Fruit fly (Drosophila melanogaster) whole organism, embryonic: ENCODE measurements around the gene Sumo.

Experiments used
- Adf1 ChIP-seq: fragments of 200-800 bp; sonication (Bioruptor generic); IDR thresholded peaks from 2 replicates; pipeline ENCODE4 v1.3.6; 2022; ENCODE audit warnings: missing biosample characterization, missing genetic modification characterization
- CG10274 ChIP-seq: fragments of 200-800 bp; sonication (Bioruptor generic); optimal IDR thresholded peaks from 3 replicates; lab custom pipeline; 2017; ENCODE audit warnings: missing biosample characterization, mild to moderate bottlenecking, missing genetic modification characterization
- CG10366 ChIP-seq: fragments of 200-800 bp; sonication (Bioruptor generic); IDR thresholded peaks from 2 replicates; pipeline ENCODE4 v1.3.6; 2022; ENCODE audit warnings: missing biosample characterization, missing genetic modification characterization
- CG10979 ChIP-seq: fragments of 200-800 bp; sonication (Bioruptor generic); optimal IDR thresholded peaks from 2 replicates; lab custom pipeline; 2018; ENCODE audit warnings: missing biosample characterization, mild to moderate bottlenecking, missing genetic modification characterization, moderate library complexity
- CG12659 ChIP-seq: fragments of 200-800 bp; sonication (Bioruptor generic); optimal IDR thresholded peaks from 3 replicates; lab custom pipeline; 2017; ENCODE audit warnings: mild to moderate bottlenecking, missing biosample characterization, missing genetic modification reagents, missing genetic modification characterization
- CG13624 ChIP-seq: fragments of 200-800 bp; sonication (Bioruptor generic); optimal IDR thresholded peaks from 2 replicates; lab custom pipeline; 2016; ENCODE audit warnings: missing biosample characterization, missing genetic modification characterization
- CG14050 ChIP-seq: fragments of 200-800 bp; sonication (Bioruptor generic); IDR thresholded peaks from 3 replicates; pipeline ENCODE4 v1.3.6; 2022; ENCODE audit warnings: missing biosample characterization, missing genetic modification characterization
- CG1603 ChIP-seq: fragments of 200-800 bp; sonication (Bioruptor generic); optimal IDR thresholded peaks from 2 replicates; lab custom pipeline; 2019; ENCODE audit warnings: missing biosample characterization, mild to moderate bottlenecking, missing genetic modification characterization, moderate library complexity
- CG17568 ChIP-seq: fragments of 200-800 bp; sonication (Bioruptor generic); optimal IDR thresholded peaks from 2 replicates; lab custom pipeline; 2018; ENCODE audit warnings: missing biosample characterization, mild to moderate bottlenecking, missing genetic modification characterization, moderate library complexity
- CG1832 ChIP-seq: fragments of 200-800 bp; sonication (Bioruptor generic); optimal IDR thresholded peaks from 2 replicates; lab custom pipeline; 2017; ENCODE audit warnings: missing biosample characterization, mild to moderate bottlenecking, missing genetic modification characterization, inconsistent platforms
- CG3065 ChIP-seq: fragments of 200-800 bp; sonication (Bioruptor generic); optimal IDR thresholded peaks from 2 replicates; lab custom pipeline; 2016; ENCODE audit warnings: missing biosample characterization, missing genetic modification characterization
- CG31365 ChIP-seq: fragments of 200-800 bp; sonication (Bioruptor generic); optimal IDR thresholded peaks from 2 replicates; lab custom pipeline; 2018; ENCODE audit warnings: missing biosample characterization, mild to moderate bottlenecking, missing genetic modification characterization
- CG33557 ChIP-seq: fragments of 200-800 bp; sonication (Bioruptor generic); optimal IDR thresholded peaks from 2 replicates; lab custom pipeline; 2019; ENCODE audit warnings: missing biosample characterization, mild to moderate bottlenecking, missing genetic modification characterization, moderate library complexity
- CG6254 ChIP-seq: fragments of 200-800 bp; sonication (Bioruptor generic); optimal IDR thresholded peaks from 3 replicates; lab custom pipeline; 2017; ENCODE audit warnings: mild to moderate bottlenecking, missing biosample characterization, missing genetic modification reagents, missing genetic modification characterization
- CG6654 ChIP-seq: fragments of 200-800 bp; sonication (Bioruptor generic); optimal IDR thresholded peaks from 2 replicates; lab custom pipeline; 2017; ENCODE audit warnings: missing biosample characterization, mild to moderate bottlenecking, missing genetic modification characterization
- CG6765 ChIP-seq: fragments of 200-800 bp; sonication (Bioruptor generic); optimal IDR thresholded peaks from 3 replicates; lab custom pipeline; 2017; ENCODE audit warnings: missing biosample characterization, mild to moderate bottlenecking, missing genetic modification characterization
- CG9876 ChIP-seq: fragments of 200-800 bp; sonication (Bioruptor generic); optimal IDR thresholded peaks from 2 replicates; lab custom pipeline; 2016; ENCODE audit warnings: missing biosample characterization, missing genetic modification characterization
- CG9932 ChIP-seq: fragments of 200-800 bp; sonication (Bioruptor generic); IDR thresholded peaks from 2 replicates; pipeline ENCODE4 v1.3.6; 2022; ENCODE audit warnings: missing biosample characterization, missing genetic modification characterization
- ERR ChIP-seq: fragments of 200-800 bp; sonication (Bioruptor generic); optimal IDR thresholded peaks from 2 replicates; lab custom pipeline; 2016; ENCODE audit warnings: missing biosample characterization, missing genetic modification characterization
- Gug ChIP-seq: fragments of 200-800 bp; sonication (Bioruptor generic); IDR thresholded peaks from 4 replicates; pipeline ENCODE4 v1.3.6; 2022; ENCODE audit warnings: missing biosample characterization, missing genetic modification characterization
- H2.0 ChIP-seq: fragments of 200-800 bp; sonication (Bioruptor generic); IDR thresholded peaks from 2 replicates; pipeline ENCODE4 v1.3.6; 2022; ENCODE audit warnings: missing biosample characterization, missing genetic modification characterization
- HLH3B ChIP-seq: fragments of 200-800 bp; sonication (Bioruptor generic); IDR thresholded peaks from 2 replicates; pipeline ENCODE4 v1.3.6; 2022; ENCODE audit warnings: missing biosample characterization, missing genetic modification characterization
- Hr3 ChIP-seq: fragments of 200-800 bp; sonication (Bioruptor generic); optimal IDR thresholded peaks from 3 replicates; lab custom pipeline; 2016; ENCODE audit warnings: missing biosample characterization, missing genetic modification characterization
- Hsf ChIP-seq: fragments of 200-800 bp; sonication (Bioruptor generic); optimal IDR thresholded peaks from 3 replicates; lab custom pipeline; 2016; ENCODE audit warnings: missing biosample characterization, missing genetic modification characterization
- Nf-YB ChIP-seq: fragments of 200-800 bp; sonication (Bioruptor generic); optimal IDR thresholded peaks from 3 replicates; lab custom pipeline; 2019; ENCODE audit warnings: missing biosample characterization, mild to moderate bottlenecking, missing genetic modification characterization, moderate library complexity
- Oaz ChIP-seq: fragments of 200-800 bp; sonication (Bioruptor generic); IDR thresholded peaks from 2 replicates; pipeline ENCODE4 v1.3.6; 2022; ENCODE audit warnings: missing biosample characterization, missing genetic modification characterization
- Ptx1 ChIP-seq: fragments of 200-800 bp; sonication (Bioruptor generic); IDR thresholded peaks from 2 replicates; pipeline ENCODE4 v1.3.6; 2022; ENCODE audit warnings: missing biosample characterization, missing genetic modification characterization
- Ravus ChIP-seq: fragments of 200-800 bp; sonication (Bioruptor generic); IDR thresholded peaks from 2 replicates; pipeline ENCODE4 v1.3.6; 2022; ENCODE audit warnings: missing biosample characterization, missing genetic modification characterization
- Side ChIP-seq: fragments of 200-800 bp; sonication (Bioruptor generic); optimal IDR thresholded peaks from 2 replicates; lab custom pipeline; 2016; ENCODE audit warnings: missing biosample characterization, missing genetic modification characterization
- Xrp1 ChIP-seq: fragments of 200-800 bp; sonication (Bioruptor generic); IDR thresholded peaks from 2 replicates; pipeline ENCODE4 v1.3.6; 2022; ENCODE audit warnings: missing biosample characterization, missing genetic modification characterization
- ase ChIP-seq: fragments of 200-800 bp; sonication (Bioruptor generic); IDR thresholded peaks from 3 replicates; pipeline ENCODE4 v1.3.6; 2022; ENCODE audit warnings: missing biosample characterization, missing genetic modification characterization
- dpn ChIP-seq, 2 experiments: fragments of 200-800 bp; sonication (Bioruptor generic); optimal IDR thresholded peaks; 3 replicates each; lab custom pipeline; 2016; ENCODE audit warnings: missing biosample characterization in 2 of 2, missing genetic modification characterization in 2 of 2
- emc ChIP-seq: fragments of 200-800 bp; sonication (Bioruptor generic); optimal IDR thresholded peaks from 2 replicates; lab custom pipeline; 2016; ENCODE audit warnings: missing biosample characterization, missing genetic modification characterization
- hbn ChIP-seq: fragments of 200-800 bp; sonication (Bioruptor generic); IDR thresholded peaks from 2 replicates; pipeline ENCODE4 v1.3.6; 2022; ENCODE audit warnings: missing biosample characterization, missing genetic modification characterization; ENCODE audit not compliant: partially characterized antibody
- kni ChIP-seq: fragments of 200-800 bp; sonication (Bioruptor generic); optimal IDR thresholded peaks from 3 replicates; lab custom pipeline; 2017; ENCODE audit warnings: mild to moderate bottlenecking, missing biosample characterization, missing genetic modification reagents, missing genetic modification characterization
- lilli ChIP-seq: fragments of 200-800 bp; sonication (Bioruptor generic); optimal IDR thresholded peaks from 3 replicates; lab custom pipeline; 2016; ENCODE audit warnings: missing biosample characterization, missing genetic modification characterization
- mam ChIP-seq: fragments of 200-800 bp; sonication (Bioruptor generic); optimal IDR thresholded peaks from 3 replicates; lab custom pipeline; 2016; ENCODE audit warnings: missing biosample characterization, missing genetic modification characterization
- psq ChIP-seq: fragments of 200-800 bp; sonication (Bioruptor generic); optimal IDR thresholded peaks from 2 replicates; lab custom pipeline; 2017; ENCODE audit warnings: missing biosample characterization, missing genetic modification characterization
- ranshi ChIP-seq: fragments of 200-800 bp; sonication (Bioruptor generic); IDR thresholded peaks from 2 replicates; pipeline ENCODE4 v1.3.6; 2022; ENCODE audit warnings: missing biosample characterization, missing genetic modification characterization
- sima ChIP-seq: fragments of 200-800 bp; sonication (Bioruptor generic); optimal IDR thresholded peaks from 2 replicates; lab custom pipeline; 2016; ENCODE audit warnings: missing biosample characterization, missing genetic modification characterization
- sisA ChIP-seq: fragments of 200-800 bp; sonication (Bioruptor generic); IDR thresholded peaks from 2 replicates; pipeline ENCODE4 v1.3.6; 2022; ENCODE audit warnings: missing biosample characterization, missing genetic modification characterization
- so ChIP-seq: fragments of 200-800 bp; sonication (Bioruptor generic); IDR thresholded peaks from 3 replicates; pipeline ENCODE4 v1.3.6; 2022; ENCODE audit warnings: missing biosample characterization, missing genetic modification characterization
- sob ChIP-seq: fragments of 200-800 bp; sonication (Bioruptor generic); IDR thresholded peaks from 2 replicates; pipeline ENCODE4 v1.3.6; 2022; ENCODE audit warnings: missing biosample characterization, missing genetic modification characterization

Sumo gene

dm6 chr2L:6964022-6964434 lies 3.4 kb downstream of the Sumo start, which contains the start of the genes sip2 and Coprox (continued):
- TF ChIP-seq CG1603 (no peak), Oaz (GFP tag; lab: Robert Waterston, UW) (no peak), CG9932 (GFP tag; lab: Robert Waterston, UW) (peak; percentile 71), kni (GFP tag; lab: Kevin White, UChicago) (peak; percentile 30), CG10979 (peak; percentile 62), CG10274 (no peak), CG31365 (tag; lab: Kevin White, UChicago) (no peak), CG33557 (GFP tag; lab: Kevin White, UChicago) (peak; percentile 62), ranshi (peak; percentile 54; the same call in 1 of the 2 replicates), CG6254 (GFP tag; lab: Kevin White, UChicago) (no peak), Adf1 (GFP tag; lab: Robert Waterston, UW) (no peak), Ravus (GFP tag; lab: Robert Waterston, UW) (no peak), H2.0 (peak; percentile 48), sisA (GFP tag; lab: Robert Waterston, UW) (peak; percentile 43; the same call in 1 of the 2 replicates), CG12659 (GFP tag; lab: Kevin White, UChicago) (peak; percentile 75), Hr3 (GFP tag; lab: Kevin White, UChicago) (peak; percentile 74), CG1832 (GFP tag; lab: Kevin White, UChicago) (no peak), sima (no peak), so (GFP tag; lab: Robert Waterston, UW) (no peak), HLH3B (peak; percentile 29; the same call in 1 of the 2 replicates), Side (GFP tag; lab: Kevin White, UChicago) (no peak), hbn (GFP tag; lab: Robert Waterston, UW) (no peak), ase (GFP tag; lab: Robert Waterston, UW) (0 out of 3 replicates have a peak, but pooled peaks have one; percentile 30), CG3065 (GFP tag; lab: Kevin White, UChicago) (no peak), CG17568 (GFP tag; lab: Kevin White, UChicago) (no peak), sob (GFP tag; lab: Robert Waterston, UW) (0 out of 2 replicates have a peak, but pooled peaks have one; percentile 34), Hsf (GFP tag; lab: Kevin White, UChicago) (no peak), mam (peak; percentile 27), Nf-YB (peak; percentile 60), lilli (GFP tag; lab: Kevin White, UChicago) (peak; percentile 40), Gug (GFP tag; lab: Robert Waterston, UW) (no peak), ERR (GFP tag; lab: Kevin White, UChicago) (no peak), Ptx1 (GFP tag; lab: Robert Waterston, UW) (peak; percentile 53; the same call in 1 of the 2 replicates), CG6765 (GFP tag; lab: Kevin White, UChicago) (no peak), CG9876 (no peak), CG13624 (GFP tag; lab: Kevin White, UChicago) (no peak), Xrp1 (GFP tag; lab: Robert Waterston, UW) (peak; percentile 67), psq (GFP tag; lab: Kevin White, UChicago) (no peak), CG10366 (GFP tag; lab: Robert Waterston, UW) (peak; percentile 39; the same call in 1 of the 2 replicates), CG14050 (GFP tag; lab: Robert Waterston, UW) (no peak), emc (GFP tag; lab: Kevin White, UChicago) (no peak), dpn (GFP tag; optimal IDR thresholded peaks at IDR 0.05; lab: Kevin White, UChicago) (peak in 1 of 2 experiments; percentile 71), CG6654 (no peak)
